Fruit fly (Drosophila melanogaster) whole organism, embryonic: ENCODE data around the gene Cat.

Source experiments
- Aef1 ChIP-seq: fragments of 200-800 bp; sonication (Bioruptor generic); IDR thresholded peaks from 3 replicates; pipeline ENCODE4 v1.3.6; 2022; ENCODE audit warnings: missing biosample characterization, missing genetic modification characterization
- Atf6 ChIP-seq: fragments of 200-800 bp; sonication (Bioruptor generic); IDR thresholded peaks from 2 replicates; pipeline ENCODE4 v1.3.6; 2022; ENCODE audit warnings: missing biosample characterization, missing genetic modification characterization
- B-H2 ChIP-seq: fragments of 200-800 bp; sonication (Bioruptor generic); optimal IDR thresholded peaks from 2 replicates; lab custom pipeline; 2018; ENCODE audit warnings: missing biosample characterization, mild to moderate bottlenecking, missing genetic modification characterization
- CG10321 ChIP-seq: fragments of 200-800 bp; sonication (Bioruptor generic); IDR thresholded peaks from 2 replicates; pipeline ENCODE4 v1.3.6; 2022; ENCODE audit warnings: missing biosample characterization, missing genetic modification characterization
- CG10366 ChIP-seq: fragments of 200-800 bp; sonication (Bioruptor generic); IDR thresholded peaks from 2 replicates; pipeline ENCODE4 v1.3.6; 2022; ENCODE audit warnings: missing biosample characterization, missing genetic modification characterization
- CG10565 ChIP-seq: fragments of 200-800 bp; sonication (Bioruptor generic); optimal IDR thresholded peaks from 3 replicates; lab custom pipeline; 2016; ENCODE audit warnings: missing biosample characterization, mild to moderate bottlenecking, missing genetic modification characterization
- CG11560 ChIP-seq: fragments of 200-800 bp; sonication (Bioruptor generic); IDR thresholded peaks from 3 replicates; pipeline ENCODE4 v1.3.6; 2022; ENCODE audit warnings: missing biosample characterization, missing genetic modification characterization
- CG11695 ChIP-seq: fragments of 200-800 bp; sonication (Bioruptor generic); IDR thresholded peaks from 3 replicates; pipeline ENCODE4 v1.3.6; 2022; ENCODE audit warnings: missing biosample characterization, missing genetic modification characterization
- CG11723 ChIP-seq: fragments of 200-800 bp; sonication (Bioruptor generic); optimal IDR thresholded peaks from 2 replicates; lab custom pipeline; 2017; ENCODE audit warnings: missing biosample characterization, mild to moderate bottlenecking, missing genetic modification characterization
- CG13775 ChIP-seq: fragments of 200-800 bp; sonication (Bioruptor generic); optimal IDR thresholded peaks from 3 replicates; lab custom pipeline; 2017; ENCODE audit warnings: missing biosample characterization, mild to moderate bottlenecking, missing genetic modification characterization
- CG14667 ChIP-seq: fragments of 200-800 bp; sonication (Bioruptor generic); IDR thresholded peaks from 2 replicates; pipeline ENCODE4 v1.3.6; 2022; ENCODE audit warnings: missing biosample characterization, missing genetic modification characterization
- CG17328 ChIP-seq: fragments of 200-800 bp; sonication (Bioruptor generic); IDR thresholded peaks from 2 replicates; pipeline ENCODE4 v1.3.6; 2022; ENCODE audit warnings: missing biosample characterization, missing genetic modification characterization
- CG17612 ChIP-seq: fragments of 200-800 bp; sonication (Bioruptor generic); IDR thresholded peaks from 2 replicates; pipeline ENCODE4 v1.3.6; 2022; ENCODE audit warnings: missing biosample characterization, missing genetic modification characterization
- CG17802 ChIP-seq: fragments of 200-800 bp; sonication (Bioruptor generic); optimal IDR thresholded peaks from 2 replicates; lab custom pipeline; 2018; ENCODE audit warnings: missing biosample characterization, mild to moderate bottlenecking, missing genetic modification characterization, moderate library complexity
- CG1792 ChIP-seq: fragments of 200-800 bp; sonication (Bioruptor generic); optimal IDR thresholded peaks from 2 replicates; lab custom pipeline; 2016; ENCODE audit warnings: missing biosample characterization, missing genetic modification characterization
- CG2116 ChIP-seq: fragments of 200-800 bp; sonication (Bioruptor generic); optimal IDR thresholded peaks from 3 replicates; lab custom pipeline; 2018; ENCODE audit warnings: missing biosample characterization, mild to moderate bottlenecking, missing genetic modification characterization
- CG30403 ChIP-seq: fragments of 200-800 bp; sonication (Bioruptor generic); optimal IDR thresholded peaks from 3 replicates; lab custom pipeline; 2016; ENCODE audit warnings: missing biosample characterization, missing genetic modification characterization
- CG32532 ChIP-seq: fragments of 200-800 bp; sonication (Bioruptor generic); IDR thresholded peaks from 2 replicates; pipeline ENCODE4 v1.3.6; 2022; ENCODE audit warnings: missing biosample characterization, missing genetic modification characterization
- CG4360 ChIP-seq: fragments of 200-800 bp; sonication (Bioruptor generic); IDR thresholded peaks from 2 replicates; pipeline ENCODE4 v1.3.6; 2022; ENCODE audit warnings: missing biosample characterization, missing genetic modification characterization
- CG4617 ChIP-seq: fragments of 200-800 bp; sonication (Bioruptor generic); optimal IDR thresholded peaks from 3 replicates; lab custom pipeline; 2016; ENCODE audit warnings: missing biosample characterization, missing genetic modification characterization, borderline replicate concordance
- CG5953 ChIP-seq: fragments of 200-800 bp; sonication (Bioruptor generic); IDR thresholded peaks from 2 replicates; pipeline ENCODE4 v1.3.6; 2022; ENCODE audit warnings: missing biosample characterization, missing genetic modification characterization
- CG7928 ChIP-seq: fragments of 200-800 bp; sonication (Bioruptor generic); optimal IDR thresholded peaks from 2 replicates; lab custom pipeline; 2017; ENCODE audit warnings: missing biosample characterization, mild to moderate bottlenecking, missing genetic modification characterization
- CG8765 ChIP-seq: fragments of 200-800 bp; sonication (Bioruptor generic); IDR thresholded peaks from 2 replicates; pipeline ENCODE4 v1.3.6; 2022; ENCODE audit warnings: missing biosample characterization, missing genetic modification characterization
- Deaf1 ChIP-seq: fragments of 200-800 bp; optimal IDR thresholded peaks from 3 replicates; lab custom pipeline; 2019; ENCODE audit warnings: missing biosample characterization, mild to moderate bottlenecking, missing genetic modification characterization, moderate library complexity
- Drgx ChIP-seq: fragments of 200-800 bp; sonication (Bioruptor generic); IDR thresholded peaks from 2 replicates; pipeline ENCODE4 v1.3.6; 2022; ENCODE audit warnings: missing biosample characterization, missing genetic modification characterization
- Ets65A ChIP-seq: fragments of 200-800 bp; sonication (Bioruptor generic); peaks from one replicate; lab custom pipeline; 2016; ENCODE audit warnings: missing biosample characterization, missing genetic modification characterization
- Fer1 ChIP-seq: fragments of 200-800 bp; sonication (Bioruptor generic); optimal IDR thresholded peaks from 2 replicates; lab custom pipeline; 2017; ENCODE audit warnings: missing biosample characterization, mild to moderate bottlenecking, missing genetic modification characterization
- HHEX ChIP-seq: fragments of 200-800 bp; sonication (Bioruptor generic); optimal IDR thresholded peaks from 3 replicates; lab custom pipeline; 2017; ENCODE audit warnings: missing biosample characterization, mild to moderate bottlenecking, missing genetic modification characterization, missing genetic modification reagents
- Lhr ChIP-seq: fragments of 200-800 bp; sonication (Bioruptor generic); optimal IDR thresholded peaks from 3 replicates; lab custom pipeline; 2017; ENCODE audit warnings: mild to moderate bottlenecking, missing biosample characterization, missing genetic modification reagents, missing genetic modification characterization
- Mad ChIP-seq: fragments of 200-800 bp; sonication (Bioruptor generic); optimal IDR thresholded peaks from 2 replicates; lab custom pipeline; 2016; ENCODE audit warnings: missing biosample characterization, missing genetic modification characterization
- Med ChIP-seq: fragments of 200-800 bp; sonication (Bioruptor generic); peaks from one replicate; lab custom pipeline; 2016; ENCODE audit warnings: missing biosample characterization, missing genetic modification characterization, mild to moderate bottlenecking, inconsistent platforms, moderate library complexity
- Mrtf ChIP-seq: fragments of 200-800 bp; sonication (Bioruptor generic); IDR thresholded peaks from 3 replicates; pipeline ENCODE4 v1.3.6; 2022; ENCODE audit warnings: missing biosample characterization, missing genetic modification characterization
- Poxn ChIP-seq: fragments of 200-800 bp; sonication (Bioruptor generic); IDR thresholded peaks from 2 replicates; pipeline ENCODE4 v1.3.6; 2022; ENCODE audit warnings: missing biosample characterization, missing genetic modification characterization
- Sin3A ChIP-seq: fragments of >200 bp; optimal IDR thresholded peaks from 2 replicates; lab custom pipeline; 2018
- Sry-δ ChIP-seq: fragments of 200-800 bp; sonication (Bioruptor generic); optimal IDR thresholded peaks from 2 replicates; lab custom pipeline; 2016; ENCODE audit warnings: missing biosample characterization, missing genetic modification characterization
- Taf1 ChIP-seq: fragments of 200-800 bp; sonication (Bioruptor generic); IDR thresholded peaks from 2 replicates; pipeline ENCODE4 v1.3.6; 2022; ENCODE audit warnings: missing biosample characterization, missing genetic modification characterization
- ato ChIP-seq: fragments of 200-800 bp; sonication (Bioruptor generic); IDR thresholded peaks from 2 replicates; pipeline ENCODE4 v1.3.6; 2022; ENCODE audit warnings: missing biosample characterization, missing genetic modification characterization; ENCODE audit not compliant: partially characterized antibody
- cato ChIP-seq: fragments of 200-800 bp; sonication (Bioruptor generic); optimal IDR thresholded peaks from 2 replicates; lab custom pipeline; 2016; ENCODE audit warnings: missing biosample characterization, missing genetic modification characterization, borderline replicate concordance
- croc ChIP-seq: fragments of 200-800 bp; sonication (Bioruptor generic); conservative IDR thresholded peaks from 3 replicates; pipeline ENCODE4 v1.3.6; 2022; ENCODE audit warnings: missing biosample characterization, missing genetic modification characterization
- gcm ChIP-seq: fragments of 200-800 bp; sonication (Bioruptor generic); optimal IDR thresholded peaks from 2 replicates; lab custom pipeline; 2019; ENCODE audit warnings: missing biosample characterization, mild to moderate bottlenecking, missing genetic modification characterization, moderate library complexity
- gcm2 ChIP-seq: fragments of 200-800 bp; sonication (Bioruptor generic); optimal IDR thresholded peaks from 2 replicates; lab custom pipeline; 2016; ENCODE audit warnings: missing biosample characterization, missing genetic modification characterization
- gem ChIP-seq: fragments of 200-800 bp; sonication (Bioruptor generic); optimal IDR thresholded peaks from 2 replicates; lab custom pipeline; 2019; ENCODE audit warnings: missing biosample characterization, mild to moderate bottlenecking, missing genetic modification characterization, moderate library complexity
- hb ChIP-seq: fragments of 200-800 bp; sonication (Bioruptor generic); IDR thresholded peaks from 3 replicates; pipeline ENCODE4 v1.3.6; 2022; ENCODE audit warnings: missing biosample characterization, missing genetic modification characterization; ENCODE audit not compliant: partially characterized antibody
- ind ChIP-seq: fragments of 200-800 bp; sonication (Bioruptor generic); optimal IDR thresholded peaks from 3 replicates; lab custom pipeline; 2016; ENCODE audit warnings: missing biosample characterization, missing genetic modification characterization
- knrl ChIP-seq: fragments of 200-800 bp; sonication (Bioruptor generic); IDR thresholded peaks from 3 replicates; pipeline ENCODE4 v1.3.6; 2022; ENCODE audit warnings: missing biosample characterization, missing genetic modification characterization; ENCODE audit not compliant: partially characterized antibody
- mld ChIP-seq: fragments of 200-800 bp; sonication (Bioruptor generic); IDR thresholded peaks from 3 replicates; pipeline ENCODE4 v1.3.6; 2022; ENCODE audit warnings: missing biosample characterization, missing genetic modification characterization; ENCODE audit not compliant: partially characterized antibody
- nerfin-1 ChIP-seq: fragments of 200-800 bp; sonication (Bioruptor generic); optimal IDR thresholded peaks from 3 replicates; lab custom pipeline; 2019; ENCODE audit warnings: missing biosample characterization, mild to moderate bottlenecking, missing genetic modification characterization, moderate library complexity
- onecut ChIP-seq: fragments of 200-800 bp; sonication (Bioruptor generic); IDR thresholded peaks from 2 replicates; pipeline ENCODE4 v1.3.6; 2022; ENCODE audit warnings: missing biosample characterization, missing genetic modification characterization
- psq ChIP-seq: fragments of 200-800 bp; sonication (Bioruptor generic); optimal IDR thresholded peaks from 2 replicates; lab custom pipeline; 2017; ENCODE audit warnings: missing biosample characterization, missing genetic modification characterization
- pzg ChIP-seq: fragments of 200-800 bp; sonication (Bioruptor generic); optimal IDR thresholded peaks from 3 replicates; lab custom pipeline; 2018; ENCODE audit warnings: missing biosample characterization, mild to moderate bottlenecking, missing genetic modification characterization, moderate library complexity
- rib ChIP-seq: fragments of 200-800 bp; sonication (Bioruptor generic); IDR thresholded peaks from 2 replicates; pipeline ENCODE4 v1.3.6; 2022; ENCODE audit warnings: missing biosample characterization, missing genetic modification characterization
- tap ChIP-seq: fragments of 200-800 bp; optimal IDR thresholded peaks from 3 replicates; lab custom pipeline; 2019; ENCODE audit warnings: missing biosample characterization, mild to moderate bottlenecking, missing genetic modification characterization, moderate library complexity
- vvl ChIP-seq: fragments of 200-800 bp; sonication (Bioruptor generic); IDR thresholded peaks from 2 replicates; pipeline ENCODE4 v1.3.6; 2022; ENCODE audit warnings: missing biosample characterization, missing genetic modification characterization

Cat gene

DNA sequence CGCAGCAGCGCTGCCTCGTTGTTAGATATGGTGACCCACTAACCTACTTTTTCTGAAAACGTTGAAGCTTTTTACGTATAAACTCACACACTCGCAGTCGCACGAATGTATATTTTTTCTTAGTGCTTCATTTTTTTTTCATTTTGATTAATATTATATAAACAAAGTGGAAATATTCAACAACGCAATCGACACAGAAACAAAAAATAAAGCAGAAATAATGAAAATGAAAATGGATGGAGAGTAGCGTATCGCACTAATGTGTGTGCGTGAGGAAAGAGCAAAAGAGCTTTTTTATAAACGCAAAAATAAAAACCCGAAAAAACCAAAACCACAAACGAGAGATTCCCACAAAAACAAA is 36.4 kb upstream of the Cat start (continued):
- TF ChIP-seq CG1792 (no peak), pzg (no peak), CG8765 (GFP tag; lab: Robert Waterston, UW) (no peak), Sry-δ (GFP tag; lab: Kevin White, UChicago) (no peak), CG5953 (GFP tag; lab: Robert Waterston, UW) (0 out of 2 replicates have a peak, but pooled peaks have one; percentile 4), mld (GFP tag; lab: Robert Waterston, UW) (no peak), CG11560 (tag; lab: Robert Waterston, UW) (no peak), nerfin-1 (no peak), CG30403 (GFP tag; lab: Kevin White, UChicago) (peak; percentile 15), vvl (GFP tag; lab: Robert Waterston, UW) (peak; percentile 48; the same call in 1 of the 2 replicates), Mrtf (GFP tag; lab: Robert Waterston, UW) (no peak), rib (no peak), CG17802 (tag; lab: Kevin White, UChicago) (no peak), Fer1 (GFP tag; lab: Kevin White, UChicago) (peak; percentile 35), CG10366 (peak; percentile 35), ind (GFP tag; lab: Kevin White, UChicago) (peak; percentile 30), Sin3A (lab: Kevin White, UChicago) (no peak), gcm2 (GFP tag; lab: Kevin White, UChicago) (no peak), CG4617 (GFP tag; lab: Kevin White, UChicago) (no peak), gcm (GFP tag; lab: Kevin White, UChicago) (no peak), knrl (no peak), CG17612 (GFP tag; lab: Robert Waterston, UW) (no peak), Med (peak; percentile 51), Aef1 (peak; percentile 27; the same call in 1 of the 3 replicates), gem (tag; lab: Kevin White, UChicago) (peak; percentile 67), onecut (GFP tag; lab: Robert Waterston, UW) (no peak), croc (no peak), Taf1 (GFP tag; lab: Robert Waterston, UW) (no peak), CG7928 (GFP tag; lab: Kevin White, UChicago) (no peak), CG10321 (GFP tag; lab: Robert Waterston, UW) (no peak), Atf6 (GFP tag; lab: Robert Waterston, UW) (peak; percentile 57; the same call in 1 of the 2 replicates), hb (GFP tag; lab: Robert Waterston, UW) (no peak), HHEX (GFP tag; lab: Kevin White, UChicago) (peak; percentile 7), Ets65A (peak; percentile 5), CG2116 (GFP tag; lab: Kevin White, UChicago) (no peak), ato (GFP tag; lab: Robert Waterston, UW) (no peak), cato (no peak), CG17328 (GFP tag; lab: Robert Waterston, UW) (no peak; the same call in 1 of the 2 replicates), Drgx (no peak), CG11723 (GFP tag; lab: Kevin White, UChicago) (no peak), CG4360 (GFP tag; lab: Robert Waterston, UW) (no peak), B-H2 (no peak), CG32532 (GFP tag; lab: Robert Waterston, UW) (no peak; the same call in 1 of the 2 replicates), Deaf1 (tag; lab: Kevin White, UChicago) (no peak), CG13775 (GFP tag; lab: Kevin White, UChicago) (no peak), CG14667 (GFP tag; lab: Robert Waterston, UW) (no peak), Poxn (GFP tag; lab: Robert Waterston, UW) (no peak), Mad (GFP tag; lab: Kevin White, UChicago) (no peak), CG10565 (GFP tag; lab: Kevin White, UChicago) (no peak), tap (peak; percentile 52), psq (GFP tag; lab: Kevin White, UChicago) (no peak), Lhr (GFP tag; lab: Kevin White, UChicago) (no peak), CG11695 (GFP tag; lab: Robert Waterston, UW) (peak; percentile 74; the same call in 2 of the 3 replicates)
